Worm (Caenorhabditis elegans): ENCODE measurements around the gene C25G4.7.

The C25G4.7 gene

DNA sequence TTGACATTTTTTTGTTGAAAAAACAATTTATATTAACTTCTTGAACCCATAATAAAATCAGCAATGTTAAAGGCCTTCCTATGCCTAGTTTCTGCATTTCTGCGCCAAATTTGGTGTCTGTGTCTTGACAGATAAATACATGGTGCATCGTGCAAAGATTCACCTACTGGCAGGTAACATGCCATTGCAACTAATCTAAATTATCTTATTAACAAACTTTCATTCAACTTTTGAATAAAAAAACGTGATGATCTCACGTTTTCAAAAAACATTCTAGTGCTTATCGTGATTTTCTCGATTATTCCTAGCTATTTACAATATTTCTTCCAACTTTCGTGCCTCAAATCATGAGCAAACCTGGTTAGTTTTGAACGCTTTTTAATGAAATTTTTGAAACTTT, at the start of gene C25G4.7:
Gene C25G4.7, plus strand, starts transcription at position 301 of the 400 bp plus-strand sequence.
- TF ChIP-seq B0261.1 (tag; optimal IDR thresholded peaks at IDR 0.05): no peak
- no peak for TF ChIP-seq snpc-4 (GFP tag; optimal IDR thresholded peaks at IDR 0.05)
- no peak for TF ChIP-seq snpc-4 (tag; optimal IDR thresholded peaks at IDR 0.05)
- no peak for TF ChIP-seq nhr-90 (tag; optimal IDR thresholded peaks at IDR 0.05)
- TF ChIP-seq chd-7 (tag; optimal IDR thresholded peaks at IDR 0.05): no peak
- TF ChIP-seq madf-8 (GFP tag; conservative IDR thresholded peaks at IDR 0.05): no peak
- TF ChIP-seq xnd-1 (tag; optimal IDR thresholded peaks at IDR 0.05): no peak
- TF ChIP-seq cebp-2 (GFP tag; IDR thresholded peaks at IDR 0.05): no peak
- TF ChIP-seq ztf-28 (GFP tag; IDR thresholded peaks at IDR 0.05): no peak
- TF ChIP-seq hlh-12 (tag; optimal IDR thresholded peaks at IDR 0.05): no peak
- no peak for TF ChIP-seq unc-62 (GFP tag; optimal IDR thresholded peaks at IDR 0.05)
- no peak for TF ChIP-seq Y53F4B.3 (GFP tag; IDR thresholded peaks at IDR 0.05)
- no peak for TF ChIP-seq bed-2 (GFP tag; IDR thresholded peaks at IDR 0.05)
- no peak for TF ChIP-seq rcor-1 (GFP tag; IDR thresholded peaks at IDR 0.05)

DNA sequence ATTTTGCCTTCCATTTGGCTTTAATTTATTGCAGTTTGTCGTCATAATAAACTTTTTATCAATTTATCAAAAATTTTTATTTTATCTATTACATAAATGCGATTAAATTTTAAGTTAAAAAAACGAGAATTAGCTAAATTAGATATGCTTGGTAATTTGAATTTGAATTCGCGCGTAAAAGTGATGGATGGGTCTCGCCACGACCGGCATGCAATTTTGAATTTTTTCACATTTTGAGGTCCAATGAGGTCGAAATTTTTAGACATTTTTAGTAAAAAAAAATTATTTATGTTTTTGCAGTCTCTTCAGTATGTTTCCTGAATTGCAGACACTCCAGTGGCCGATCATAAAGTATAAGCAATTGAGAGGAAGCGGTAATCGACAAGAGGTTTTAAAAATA, 48.1 kb upstream of the C25G4.7 start, which contains the start of gene dsb-1:
Gene dsb-1, plus strand, starts transcription at position 301 of the 400 bp plus-strand sequence.
- peak; percentile 40 for TF ChIP-seq efl-1 (GFP tag; optimal IDR thresholded peaks at IDR 0.05)
- peak; percentile 47; the same call in 1 of the 2 replicates for TF ChIP-seq madf-6 (GFP tag; IDR thresholded peaks at IDR 0.05)
- no peak for TF ChIP-seq F37B4.10 (GFP tag; IDR thresholded peaks at IDR 0.05)
- no peak for TF ChIP-seq dox-1 (GFP tag; IDR thresholded peaks at IDR 0.05)
- peak; percentile 22 for TF ChIP-seq dpl-1 (GFP tag; optimal IDR thresholded peaks at IDR 0.05)
- TF ChIP-seq lsl-1 (GFP tag; optimal IDR thresholded peaks at IDR 0.05): peak; percentile 19
- peak; percentile 63 for TF ChIP-seq F33H1.4 (GFP tag; IDR thresholded peaks at IDR 0.05)
- 0 out of 2 replicates have a peak, but pooled peaks have one; percentile 8 for TF ChIP-seq mcd-1 (GFP tag; IDR thresholded peaks at IDR 0.05)
- TF ChIP-seq lin-54 (GFP tag; optimal IDR thresholded peaks at IDR 0.05): peak; percentile 26

DNA sequence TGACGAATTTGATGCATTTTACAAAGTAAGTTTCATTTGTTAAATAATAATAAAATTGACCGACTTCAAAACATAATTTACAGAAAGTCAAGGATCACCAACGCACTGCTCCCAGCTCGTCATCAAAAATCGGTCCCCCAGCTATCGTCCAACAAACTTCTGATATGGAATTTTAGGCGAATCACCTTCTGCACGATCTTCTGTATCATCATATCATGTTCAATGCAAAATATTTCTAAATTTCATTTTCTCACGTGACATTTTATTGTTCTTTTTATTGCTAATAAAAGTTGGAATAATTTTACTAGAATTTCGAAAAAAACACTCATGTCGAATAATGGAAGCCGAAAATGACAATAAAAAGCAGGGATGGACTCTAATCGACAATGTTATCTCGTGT, 46.5 kb upstream of the C25G4.7 start, which contains the start of gene acl-13:
Gene acl-13, plus strand, starts transcription at position 301 of the 400 bp plus-strand sequence.
- TF ChIP-seq B0261.1 (tag; optimal IDR thresholded peaks at IDR 0.05): no peak
- no peak for TF ChIP-seq F55B11.4 (tag; optimal IDR thresholded peaks at IDR 0.05; ENCODE audit: borderline replicate concordance, insufficient read depth)
- no peak for TF ChIP-seq K11D2.4 (GFP tag; IDR thresholded peaks at IDR 0.05)
- TF ChIP-seq snpc-1.3 (tag; optimal IDR thresholded peaks at IDR 0.05; ENCODE audit: insufficient read depth): no peak
- TF ChIP-seq cebp-1 (GFP tag; IDR thresholded peaks at IDR 0.05): no peak
- no peak for TF ChIP-seq cebp-1 (tag; optimal IDR thresholded peaks at IDR 0.05)
- no peak for TF ChIP-seq hmg-20 (GFP tag; IDR thresholded peaks at IDR 0.05)
- no peak for TF ChIP-seq nhr-27 (tag; optimal IDR thresholded peaks at IDR 0.05)
- TF ChIP-seq lin-54 (GFP tag; optimal IDR thresholded peaks at IDR 0.05): no peak
- no peak for TF ChIP-seq ekl-4 (GFP tag; IDR thresholded peaks at IDR 0.05)
- no peak for TF ChIP-seq F22D6.2 (tag; optimal IDR thresholded peaks at IDR 0.05)
- TF ChIP-seq attf-5 (GFP tag; optimal IDR thresholded peaks at IDR 0.05): no peak
- no peak for TF ChIP-seq ceh-58 (GFP tag; IDR thresholded peaks at IDR 0.05)
- TF ChIP-seq aptf-3 (GFP tag; IDR thresholded peaks at IDR 0.05): no peak
- no peak for TF ChIP-seq B0336.3 (GFP tag; IDR thresholded peaks at IDR 0.05)
- no peak for TF ChIP-seq somi-1 (GFP tag; optimal IDR thresholded peaks at IDR 0.05)
- TF ChIP-seq F39B2.1 (GFP tag; IDR thresholded peaks at IDR 0.05): no peak
- no peak for TF ChIP-seq bed-1 (GFP tag; IDR thresholded peaks at IDR 0.05)
- no peak for TF ChIP-seq F57A8.1 (GFP tag; optimal IDR thresholded peaks at IDR 0.05)
- TF ChIP-seq snpc-3.4 (tag; optimal IDR thresholded peaks at IDR 0.05): no peak
